Fruit fly (Drosophila melanogaster) ovary, adult (tissue): Measurements from ENCODE around the gene CG10011.

ENCODE experiments used
- CG17801 ChIP-seq: fragments of 200-800 bp; optimal IDR thresholded peaks from 2 replicates; lab custom pipeline; 2019; ENCODE audit warnings: missing biosample characterization, mild to moderate bottlenecking, missing genetic modification characterization, moderate library complexity; ENCODE audit not compliant: partially characterized antibody

Gene CG10011

dm6 chr3R:28636111-28636510 is 1.2 kb upstream of the CG10011 start, which contains the start of gene CG9988:
Gene CG9988 (plus strand): TSS chr3R:28636411.
- no peak for TF ChIP-seq CG17801 (GFP tag; lab: Kevin White, UChicago)

DNA sequence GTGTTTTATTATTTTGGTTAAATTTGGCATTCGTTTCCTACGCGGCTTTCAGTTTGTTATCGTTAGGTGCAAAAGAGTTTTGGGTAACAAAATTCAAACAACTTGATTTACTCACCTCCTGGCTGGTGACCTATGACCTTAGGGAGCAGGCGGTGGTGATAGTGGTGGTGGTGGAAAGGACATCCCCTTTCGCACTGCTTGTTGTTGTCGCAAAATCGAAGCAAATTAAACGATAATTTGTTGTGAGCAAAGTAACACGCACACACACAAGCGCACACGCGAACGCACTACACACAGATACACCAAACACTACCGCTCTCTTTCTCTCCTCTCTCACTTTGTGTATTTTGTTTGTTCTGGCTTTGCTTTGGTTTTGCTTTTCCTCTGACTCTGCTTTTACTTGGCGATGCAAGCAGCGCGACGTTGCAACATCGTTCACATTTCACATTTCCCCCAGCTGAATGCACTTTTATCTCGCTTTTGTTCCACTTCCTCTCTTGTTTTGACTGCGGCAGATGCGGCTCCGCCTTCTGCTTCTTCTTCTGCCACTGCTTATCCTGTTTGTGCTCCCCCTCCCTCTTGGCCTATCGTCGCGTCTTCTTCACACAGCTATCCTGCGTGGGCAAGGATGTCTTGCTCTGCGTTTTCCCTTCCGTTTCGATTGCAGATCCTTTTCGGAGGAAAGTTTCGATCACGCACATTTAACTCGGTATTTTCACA is 478 bp downstream of the CG10011 start:
- no peak for TF ChIP-seq CG17801 (GFP tag; lab: Kevin White, UChicago)

dm6 chr3R:28633746-28634145 is 1.2 kb downstream of the CG10011 start:
- TF ChIP-seq CG17801 (GFP tag; lab: Kevin White, UChicago) = peak; percentile 80

DNA sequence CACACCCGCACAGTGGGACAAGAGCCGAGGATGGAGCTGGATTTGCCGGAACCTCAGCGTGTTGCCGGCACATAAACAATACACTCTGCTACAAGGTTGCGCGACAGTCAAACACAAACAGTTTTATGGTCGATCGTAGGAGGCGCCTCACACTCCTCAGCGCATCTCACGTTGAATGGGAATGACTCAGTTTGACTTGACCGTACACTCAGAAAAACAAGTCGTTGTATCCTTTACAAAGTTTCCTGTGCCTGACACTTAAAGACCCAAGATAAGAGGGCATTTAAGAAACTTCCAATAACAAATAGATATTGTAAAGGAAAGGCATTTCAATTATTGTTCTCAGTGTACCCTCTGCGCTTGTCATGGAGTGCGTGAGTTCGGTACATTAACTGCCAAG is 3.1 kb downstream of the CG10011 start:
- no peak for TF ChIP-seq CG17801 (GFP tag; lab: Kevin White, UChicago)

DNA sequence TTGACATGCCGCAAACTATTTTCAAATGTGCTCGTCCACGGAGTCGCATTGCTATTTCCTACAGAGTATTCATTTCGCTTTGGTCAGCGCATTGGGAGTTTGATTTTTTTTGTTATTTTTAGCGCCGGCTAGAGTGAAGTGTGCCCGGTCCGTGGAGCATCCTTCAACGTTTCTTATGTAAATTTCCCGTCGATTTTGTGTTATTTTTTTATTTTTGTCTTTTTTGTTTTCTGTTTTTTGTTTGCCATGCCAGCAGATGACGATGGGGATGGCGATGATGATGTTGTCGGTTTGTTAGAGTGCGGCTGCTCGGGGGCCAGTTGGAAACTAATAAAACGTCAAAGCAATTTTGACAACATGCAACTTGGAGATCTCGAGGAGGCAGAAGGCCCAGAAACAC is 4.0 kb downstream of the CG10011 start:
- no peak for TF ChIP-seq CG17801 (GFP tag; lab: Kevin White, UChicago)

dm6 chr3R:28630092-28630491 is 4.8 kb downstream of the CG10011 start:
- no peak for TF ChIP-seq CG17801 (GFP tag; lab: Kevin White, UChicago)

dm6 chr3R:28629186-28629979 is 5.5 kb downstream of the CG10011 start:
- no peak for TF ChIP-seq CG17801 (GFP tag; lab: Kevin White, UChicago)

dm6 chr3R:28628696-28629095 is 6.2 kb downstream of the CG10011 start:
- TF ChIP-seq CG17801 (GFP tag; lab: Kevin White, UChicago) = no peak

DNA sequence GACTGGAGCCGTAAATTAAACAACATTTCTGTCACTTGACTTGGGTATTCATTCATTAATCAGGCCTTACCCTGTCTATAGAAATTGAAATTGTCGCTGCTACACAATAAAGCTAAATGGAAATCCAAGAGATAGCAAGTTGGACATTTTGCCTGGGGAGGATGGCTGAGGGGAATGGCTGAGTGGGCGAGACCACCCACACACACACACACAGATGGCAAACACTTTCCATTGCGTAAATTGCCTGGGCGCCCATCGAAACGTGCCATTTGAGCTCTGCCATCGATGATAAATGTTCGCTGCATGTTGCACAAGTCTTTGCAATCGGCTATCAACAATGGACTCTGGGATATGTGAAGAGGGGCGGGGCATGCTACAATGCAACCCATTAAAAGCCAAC is 7.6 kb downstream of the CG10011 start:
- no peak for TF ChIP-seq CG17801 (GFP tag; lab: Kevin White, UChicago)

DNA sequence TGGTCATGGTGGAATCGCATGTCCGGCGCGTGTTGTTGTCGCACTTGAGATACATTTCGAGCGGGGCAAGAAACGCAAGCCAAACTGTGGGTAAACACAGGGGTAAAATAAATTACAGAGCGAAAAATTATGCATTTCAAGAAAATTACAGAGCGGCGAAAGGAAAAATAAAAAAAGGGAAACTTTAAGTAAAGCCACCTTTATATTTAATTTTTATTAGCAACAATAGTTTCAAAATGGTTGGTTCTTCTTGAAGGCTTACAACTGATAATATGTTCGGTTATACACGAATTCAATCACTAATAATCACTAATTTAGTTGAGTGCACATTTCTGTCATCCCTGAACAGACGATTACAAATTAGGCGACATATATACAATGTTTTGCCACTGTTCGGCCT is 11.3 kb downstream of the CG10011 start:
- no peak for TF ChIP-seq CG17801 (GFP tag; lab: Kevin White, UChicago)

DNA sequence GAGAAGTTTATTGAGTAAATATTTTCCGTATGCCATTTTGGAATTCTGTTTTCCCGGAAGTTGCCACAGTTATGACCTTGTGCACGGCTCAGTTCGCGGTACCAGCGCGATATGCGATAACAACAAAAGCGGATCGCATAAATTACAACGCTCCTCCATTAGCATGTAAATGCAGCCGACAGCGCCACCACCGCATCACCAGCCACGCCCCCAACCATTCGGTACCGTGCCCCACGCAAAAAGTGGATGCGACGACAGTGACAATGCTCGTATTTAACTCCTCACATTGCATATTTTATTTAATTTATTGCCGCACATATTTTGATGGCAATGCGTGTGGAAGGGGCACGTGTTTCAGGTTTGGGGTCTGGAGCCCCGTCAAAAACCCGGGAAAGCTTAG is 11.8 kb downstream of the CG10011 start:
- no peak for TF ChIP-seq CG17801 (GFP tag; lab: Kevin White, UChicago)

dm6 chr3R:28620813-28621212 is 14.1 kb downstream of the CG10011 start:
- no peak for TF ChIP-seq CG17801 (GFP tag; lab: Kevin White, UChicago)

- no peak for TF ChIP-seq CG17801 (GFP tag; lab: Kevin White, UChicago)
Measured at dm6 chr3R:28605835-28606234, 29.1 kb downstream of the CG10011 start, which contains the start of gene CG9986. Gene CG9986 (plus strand): TSS chr3R:28606079.

dm6 chr3R:28603561-28603960 is 31.3 kb downstream of the CG10011 start:
- no peak for TF ChIP-seq CG17801 (GFP tag; lab: Kevin White, UChicago)

dm6 chr3R:28600144-28600792 is 34.6 kb downstream of the CG10011 start:
- peak; percentile 38 for TF ChIP-seq CG17801 (GFP tag; lab: Kevin White, UChicago)
